Worm (Caenorhabditis elegans) whole organism, L1 larva: ENCODE measurements around the gene Y49F6B.20.

Source experiments
- blmp-1 ChIP-seq: fragments of 150-350 bp; optimal IDR thresholded peaks from 2 replicates; lab custom pipeline; 2014; ENCODE audit warnings: missing biosample characterization, missing genetic modification characterization
- dpl-1 ChIP-seq, 3 experiments: fragments of 150-350 bp in 2 of 3; sonication (generic microtip) in 1 of 3; optimal IDR thresholded peaks; 2 replicates each; lab custom pipeline; 2014 to 2017; ENCODE audit warnings: missing biosample characterization in 3 of 3, missing genetic modification characterization in 3 of 3, missing genetic modification reagents in 3 of 3
- grh-1 ChIP-seq: fragments of 200-800 bp; sonication (Bioruptor generic); IDR thresholded peaks from 2 replicates; pipeline ENCODE4 v1.3.6; 2022; ENCODE audit warnings: missing genetic modification reagents, missing genetic modification characterization, missing compliant biosample characterization
- hlh-4 ChIP-seq: sonication (generic microtip); optimal IDR thresholded peaks from 2 replicates; lab custom pipeline; 2016; ENCODE audit warnings: mild to moderate bottlenecking, missing genetic modification characterization, missing compliant biosample characterization
- lin-39 ChIP-seq: fragments of 150-350 bp; optimal IDR thresholded peaks from 2 replicates; lab custom pipeline; 2014; ENCODE audit warnings: missing biosample characterization, missing genetic modification reagents, missing genetic modification characterization
- nhr-28 ChIP-seq: fragments of 150-350 bp; optimal IDR thresholded peaks from 2 replicates; lab custom pipeline; 2014; ENCODE audit warnings: missing biosample characterization, missing genetic modification characterization
- nhr-90 ChIP-seq: sonication (generic microtip); optimal IDR thresholded peaks from 2 replicates; lab custom pipeline; 2016; ENCODE audit warnings: mild to moderate bottlenecking, missing genetic modification characterization, missing compliant biosample characterization; ENCODE audit not compliant: poor library complexity
- unc-62 ChIP-seq: fragments of 150-350 bp; optimal IDR thresholded peaks from 2 replicates; lab custom pipeline; 2014; ENCODE audit warnings: missing biosample characterization, missing genetic modification reagents, missing genetic modification characterization

DNA sequence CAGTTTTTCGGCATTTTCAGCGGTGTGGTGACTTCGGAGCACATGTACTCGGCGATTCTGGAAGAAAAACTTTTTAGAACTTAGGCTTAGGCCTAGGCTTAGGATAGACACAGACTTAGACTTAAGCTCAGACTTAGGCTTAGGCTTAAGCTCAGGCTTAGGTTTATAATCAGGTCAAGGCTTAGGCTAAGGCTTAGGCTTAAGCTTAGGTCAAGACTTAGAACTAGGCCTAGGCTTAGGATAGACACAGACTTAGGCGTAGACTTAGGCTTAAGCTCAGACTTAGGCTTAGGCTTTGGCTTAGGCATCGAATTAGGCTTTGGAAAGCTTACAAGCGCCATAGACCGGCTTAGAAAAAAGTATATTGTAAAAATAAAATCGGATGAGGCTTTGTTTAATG is 6.1 kb upstream of the Y49F6B.20 start:
- TF ChIP-seq nhr-28, result no peak
- no peak for TF ChIP-seq lin-39 (tag; lab: Kevin White, UChicago)
- TF ChIP-seq hlh-4, result no peak
- TF ChIP-seq unc-62 (GFP tag; lab: Kevin White, UChicago), result no peak
- no peak for TF ChIP-seq blmp-1 (tag; lab: Kevin White, UChicago)
- TF ChIP-seq grh-1 (GFP tag; lab: Robert Waterston, UW), result no peak
- no peak for TF ChIP-seq dpl-1 (GFP tag; optimal IDR thresholded peaks at IDR 0.05; lab: Kevin White, UChicago)
- TF ChIP-seq nhr-90 (tag; lab: Kevin White, UChicago), result no peak
